Worm (Caenorhabditis elegans) whole organism, L4 larva: ENCODE results near the gene chil-21.

Source experiments
- F26F4.8 ChIP-seq: fragments of 200-800 bp; sonication (Bioruptor generic); conservative IDR thresholded peaks from 2 replicates; pipeline ENCODE4 v1.3.6; 2022; ENCODE audit warnings: missing genetic modification characterization, missing compliant biosample characterization
- F37D6.2 ChIP-seq: sonication (generic microtip); optimal IDR thresholded peaks from 2 replicates; lab custom pipeline; 2016; ENCODE audit warnings: mild to moderate bottlenecking, missing genetic modification characterization, missing compliant biosample characterization
- Y105C5A.15 ChIP-seq: fragments of 200-800 bp; sonication (Bioruptor generic); IDR thresholded peaks from 2 replicates; pipeline ENCODE4 v1.3.6; 2022; ENCODE audit warnings: missing genetic modification characterization, missing compliant biosample characterization
- Y5F2A.4 ChIP-seq: fragments of 200-800 bp; sonication (Bioruptor generic); optimal IDR thresholded peaks from 2 replicates; lab custom pipeline; 2018; ENCODE audit warnings: mild to moderate bottlenecking, missing genetic modification characterization, missing compliant biosample characterization
- Y75B8A.6 ChIP-seq: fragments of 200-800 bp; sonication (Bioruptor generic); IDR thresholded peaks from 2 replicates; pipeline ENCODE4 v1.3.6; 2022; ENCODE audit warnings: missing genetic modification reagents, missing genetic modification characterization, missing compliant biosample characterization
- ZK546.5 ChIP-seq, 2 experiments: sonication (generic microtip); optimal IDR thresholded peaks; 2 replicates each; lab custom pipeline; 2017; ENCODE audit warnings: missing biosample characterization in 2 of 2, missing genetic modification characterization in 2 of 2
- aha-1 ChIP-seq: fragments of 150-350 bp; peaks from one replicate; lab custom pipeline; 2014; ENCODE audit warnings: missing biosample characterization, missing genetic modification characterization
- aly-2 ChIP-seq: sonication (generic microtip); optimal IDR thresholded peaks from 2 replicates; lab custom pipeline; 2018; ENCODE audit warnings: missing biosample characterization, missing genetic modification characterization
- ama-1 ChIP-seq: fragments of 150-350 bp; optimal IDR thresholded peaks from 2 replicates; lab custom pipeline; 2014; ENCODE audit warnings: inconsistent platforms, mixed read lengths
- arid-1 ChIP-seq: fragments of 200-800 bp; sonication (Bioruptor generic); conservative IDR thresholded peaks from 2 replicates; pipeline ENCODE4 v1.3.6; 2022; ENCODE audit warnings: missing genetic modification reagents, missing genetic modification characterization, missing compliant biosample characterization
- ceh-20 ChIP-seq: fragments of 200-800 bp; sonication (Bioruptor generic); IDR thresholded peaks from 2 replicates; pipeline ENCODE4 v1.3.6; 2022; ENCODE audit warnings: missing genetic modification reagents, missing genetic modification characterization, missing compliant biosample characterization
- ceh-28 ChIP-seq: fragments of 150-350 bp; optimal IDR thresholded peaks from 2 replicates; lab custom pipeline; 2014; ENCODE audit warnings: missing biosample characterization, missing genetic modification reagents, missing genetic modification characterization
- ceh-62 ChIP-seq: sonication (generic microtip); optimal IDR thresholded peaks from 2 replicates; lab custom pipeline; 2017; ENCODE audit warnings: missing biosample characterization, missing genetic modification characterization
- ces-1 ChIP-seq: fragments of 150-350 bp; sonication (generic microtip); optimal IDR thresholded peaks from 4 replicates; lab custom pipeline; 2014; ENCODE audit warnings: missing biosample characterization, missing genetic modification reagents, missing genetic modification characterization
- cey-2 ChIP-seq: sonication (generic microtip); optimal IDR thresholded peaks from 3 replicates; lab custom pipeline; 2017; ENCODE audit warnings: missing genetic modification characterization, mild to moderate bottlenecking, missing compliant biosample characterization, antibody characterized with exemption, borderline replicate concordance; ENCODE audit not compliant: insufficient read depth
- ctbp-1 ChIP-seq: fragments of 200-800 bp; sonication (Bioruptor generic); IDR thresholded peaks from 2 replicates; pipeline ENCODE4 v1.3.6; 2022; ENCODE audit warnings: missing genetic modification reagents, missing genetic modification characterization, missing compliant biosample characterization
- daf-8 ChIP-seq: fragments of 200-800 bp; sonication (Bioruptor generic); IDR thresholded peaks from 2 replicates; pipeline ENCODE4 v1.3.6; 2022; ENCODE audit warnings: missing genetic modification characterization, missing compliant biosample characterization
- dmd-6 ChIP-seq: fragments of 200-800 bp; sonication (Bioruptor generic); IDR thresholded peaks from 2 replicates; pipeline ENCODE4 v1.3.6; 2022; ENCODE audit warnings: missing genetic modification reagents, missing genetic modification characterization, missing compliant biosample characterization
- dmd-9 ChIP-seq: fragments of 200-800 bp; sonication (Bioruptor generic); IDR thresholded peaks from 2 replicates; pipeline ENCODE4 v1.3.6; 2022; ENCODE audit warnings: missing genetic modification reagents, missing genetic modification characterization, missing compliant biosample characterization
- duxl-1 ChIP-seq: sonication (generic microtip); optimal IDR thresholded peaks from 2 replicates; lab custom pipeline; 2016; ENCODE audit warnings: mild to moderate bottlenecking, missing genetic modification characterization, moderate library complexity, missing compliant biosample characterization; ENCODE audit not compliant: poor library complexity
- dve-1 ChIP-seq: sonication (generic microtip); optimal IDR thresholded peaks from 2 replicates; lab custom pipeline; 2017; ENCODE audit warnings: antibody characterized with exemption, mild to moderate bottlenecking, missing genetic modification characterization, missing compliant biosample characterization; ENCODE audit not compliant: insufficient read depth
- egl-27 ChIP-seq: sonication (generic microtip); optimal IDR thresholded peaks from 3 replicates; lab custom pipeline; 2017; ENCODE audit warnings: missing biosample characterization, missing genetic modification reagents, missing genetic modification characterization
- egl-43 ChIP-seq: fragments of 200-800 bp; sonication (Bioruptor generic); IDR thresholded peaks from 2 replicates; pipeline ENCODE4 v1.3.6; 2022; ENCODE audit warnings: missing genetic modification reagents, missing genetic modification characterization, missing compliant biosample characterization
- fkh-10 ChIP-seq: fragments of 150-350 bp; optimal IDR thresholded peaks from 2 replicates; lab custom pipeline; 2014; ENCODE audit warnings: missing biosample characterization, missing genetic modification reagents, missing genetic modification characterization
- hmg-1.1 ChIP-seq: fragments of 200-800 bp; sonication (Bioruptor generic); IDR thresholded peaks from 2 replicates; pipeline ENCODE4 v1.3.6; 2022; ENCODE audit warnings: missing genetic modification reagents, missing genetic modification characterization, missing compliant biosample characterization
- jun-1 ChIP-seq: fragments of 150-350 bp; optimal IDR thresholded peaks from 2 replicates; lab custom pipeline; 2014; ENCODE audit warnings: missing biosample characterization, missing genetic modification reagents, missing genetic modification characterization
- lin-13 ChIP-seq: fragments of 150-350 bp; optimal IDR thresholded peaks from 2 replicates; lab custom pipeline; 2014; ENCODE audit warnings: missing biosample characterization, missing genetic modification reagents, missing genetic modification characterization
- lin-39 ChIP-seq: fragments of 150-350 bp; optimal IDR thresholded peaks from 2 replicates; lab custom pipeline; 2014; ENCODE audit warnings: missing biosample characterization, missing genetic modification reagents, missing genetic modification characterization
- lir-3 ChIP-seq: sonication (generic microtip); optimal IDR thresholded peaks from 2 replicates; lab custom pipeline; 2016; ENCODE audit warnings: mild to moderate bottlenecking, missing genetic modification characterization, missing compliant biosample characterization
- madf-9 ChIP-seq: fragments of 200-800 bp; sonication (Bioruptor generic); conservative IDR thresholded peaks from 2 replicates; pipeline ENCODE4 v1.3.6; 2022; ENCODE audit warnings: missing genetic modification reagents, missing genetic modification characterization, missing compliant biosample characterization
- mdt-29 ChIP-seq: fragments of 200-800 bp; sonication (Bioruptor generic); IDR thresholded peaks from 2 replicates; pipeline ENCODE4 v1.3.6; 2022; ENCODE audit warnings: missing genetic modification reagents, missing genetic modification characterization, missing compliant biosample characterization
- mes-2 ChIP-seq: sonication (generic microtip); optimal IDR thresholded peaks from 2 replicates; lab custom pipeline; 2016; ENCODE audit warnings: missing genotype, mild to moderate bottlenecking, missing genetic modification characterization, missing compliant biosample characterization; ENCODE audit not compliant: poor library complexity, severe bottlenecking
- mxl-3 ChIP-seq: fragments of 200-800 bp; sonication (Bioruptor generic); optimal IDR thresholded peaks from 2 replicates; lab custom pipeline; 2018; ENCODE audit warnings: mild to moderate bottlenecking, missing genetic modification characterization, missing compliant biosample characterization
- nhr-10 ChIP-seq: fragments of 150-350 bp; optimal IDR thresholded peaks from 2 replicates; lab custom pipeline; 2014; ENCODE audit warnings: missing biosample characterization, missing genetic modification characterization
- nhr-102 ChIP-seq: sonication (generic microtip); optimal IDR thresholded peaks from 2 replicates; lab custom pipeline; 2016; ENCODE audit warnings: mild to moderate bottlenecking, missing genetic modification characterization, moderate library complexity, missing compliant biosample characterization
- nhr-48 ChIP-seq: sonication (generic microtip); optimal IDR thresholded peaks from 2 replicates; lab custom pipeline; 2016; ENCODE audit warnings: mild to moderate bottlenecking, missing genetic modification characterization, missing compliant biosample characterization
- nhr-6 ChIP-seq: fragments of 150-350 bp; optimal IDR thresholded peaks from 2 replicates; lab custom pipeline; 2014; ENCODE audit warnings: missing biosample characterization, missing genetic modification characterization
- nhr-76 ChIP-seq: fragments of 150-350 bp; optimal IDR thresholded peaks from 2 replicates; lab custom pipeline; 2014; ENCODE audit warnings: missing biosample characterization, missing genetic modification characterization
- php-3 ChIP-seq: fragments of 200-800 bp; sonication (Bioruptor generic); IDR thresholded peaks from 2 replicates; pipeline ENCODE4 v1.3.6; 2022; ENCODE audit warnings: missing genetic modification reagents, missing genetic modification characterization, missing compliant biosample characterization
- rbr-2 ChIP-seq: sonication (generic microtip); optimal IDR thresholded peaks from 2 replicates; lab custom pipeline; 2016; ENCODE audit warnings: missing genotype, missing genetic modification characterization, missing compliant biosample characterization
- set-16 ChIP-seq: fragments of 200-800 bp; sonication (Bioruptor generic); IDR thresholded peaks from 2 replicates; pipeline ENCODE4 v1.3.6; 2022; ENCODE audit warnings: missing genetic modification reagents, missing genetic modification characterization, missing compliant biosample characterization
- snpc-1.2 ChIP-seq: fragments of 200-800 bp; sonication (Bioruptor generic); IDR thresholded peaks from 2 replicates; pipeline ENCODE4 v1.3.6; 2022; ENCODE audit warnings: missing genetic modification reagents, missing genetic modification characterization, missing compliant biosample characterization
- unc-39 ChIP-seq: sonication (generic microtip); optimal IDR thresholded peaks from 2 replicates; lab custom pipeline; 2017; ENCODE audit warnings: missing biosample characterization, missing genetic modification characterization
- unc-62 ChIP-seq, 3 experiments: fragments of 150-350 bp in 1 of 3; sonication (generic microtip); optimal IDR thresholded peaks in 2 of 3; peaks in 1 of 3; 1 replicate in 1 of 3; 2 replicates in 2 of 3; lab custom pipeline; 2014 to 2017; ENCODE audit warnings: missing biosample characterization in 3 of 3, missing genetic modification characterization in 3 of 3, missing genetic modification reagents in 3 of 3, missing genotype in 1 of 3
- vab-7 ChIP-seq: fragments of 200-800 bp; sonication (Bioruptor generic); IDR thresholded peaks from 2 replicates; pipeline ENCODE4 v1.3.6; 2022; ENCODE audit warnings: missing genetic modification reagents, missing genetic modification characterization, missing compliant biosample characterization
- zfp-2 ChIP-seq: sonication (generic microtip); optimal IDR thresholded peaks from 2 replicates; lab custom pipeline; 2016; ENCODE audit warnings: mild to moderate bottlenecking, missing genetic modification characterization, missing compliant biosample characterization

chil-21 gene

ce11 chrII:9418065-9418567 lies 43.7 kb downstream of the chil-21 start, which contains the start of the genes M176.4 and M176.16 (continued):
- TF ChIP-seq vab-7 (GFP tag; lab: Robert Waterston, UW) (no peak), zfp-2 (no peak), hmg-1.1 (no peak), aha-1 (tag; lab: Kevin White, UChicago) (no peak), lin-13 (GFP tag; lab: Kevin White, UChicago) (no peak), Y5F2A.4 (GFP tag; lab: Kevin White, UChicago) (no peak), dmd-9 (GFP tag; lab: Robert Waterston, UW) (no peak), egl-43 (GFP tag; lab: Robert Waterston, UW) (no peak), php-3 (GFP tag; lab: Robert Waterston, UW) (no peak), unc-39 (tag; lab: Kevin White, UChicago) (no peak), lin-39 (tag; lab: Kevin White, UChicago) (no peak), mxl-3 (GFP tag; lab: Kevin White, UChicago) (no peak), nhr-76 (no peak)

ce11 chrII:9416381-9417276 lies 45.2 kb downstream of the chil-21 start, which contains the start of the genes gss-1 and chch-3:
Gene gss-1, minus strand, starts transcription at chrII:9416431.
Gene chch-3, plus strand, starts transcription at chrII:9417013.
- no peak for TF ChIP-seq ZK546.5 (tag; optimal IDR thresholded peaks at IDR 0.05; lab: Kevin White, UChicago)
- TF ChIP-seq ceh-28 (tag; lab: Kevin White, UChicago) = no peak
- TF ChIP-seq Y75B8A.6 (GFP tag; lab: Robert Waterston, UW) = no peak
- no peak for TF ChIP-seq F26F4.8
- TF ChIP-seq set-16 (GFP tag; lab: Robert Waterston, UW) = no peak
- peak; percentile 93 for TF ChIP-seq aha-1 (tag; lab: Kevin White, UChicago)
- peak; percentile 38; the same call in 1 of the 2 replicates for TF ChIP-seq hmg-1.1
- TF ChIP-seq Y5F2A.4 (GFP tag; lab: Kevin White, UChicago) = no peak
- no peak for TF ChIP-seq madf-9
- TF ChIP-seq nhr-6 = peak; percentile 35
- TF ChIP-seq cey-2 (tag; lab: Kevin White, UChicago) = no peak
- TF ChIP-seq fkh-10 (GFP tag; lab: Kevin White, UChicago) = peak; percentile 18
- TF ChIP-seq Y105C5A.15 = no peak
- TF ChIP-seq lin-39 (tag; lab: Kevin White, UChicago) = no peak
- no peak for TF ChIP-seq ceh-62 (tag; lab: Kevin White, UChicago)
- TF ChIP-seq dmd-6 (GFP tag; lab: Robert Waterston, UW) = peak; percentile 61
- TF ChIP-seq arid-1 = no peak
- TF ChIP-seq ceh-20 = no peak
- TF ChIP-seq lir-3 = no peak
- TF ChIP-seq jun-1 (tag; lab: Kevin White, UChicago) = no peak
- no peak for TF ChIP-seq ctbp-1 (GFP tag; lab: Robert Waterston, UW)
- no peak for TF ChIP-seq aly-2 (tag; lab: Kevin White, UChicago)
- TF ChIP-seq ces-1 (GFP tag; lab: Kevin White, UChicago) = no peak
- TF ChIP-seq egl-43 (GFP tag; lab: Robert Waterston, UW) = no peak
- peak; percentile 69 for TF ChIP-seq dve-1 (tag; lab: Kevin White, UChicago)
- no peak for TF ChIP-seq egl-27 (tag; lab: Kevin White, UChicago)
- peak in 1 of 2 experiments; percentile 81 for TF ChIP-seq unc-62 (GFP tag; optimal IDR thresholded peaks at IDR 0.05 in 1 of 2; lab: Kevin White, UChicago)
- TF ChIP-seq unc-62 (tag; optimal IDR thresholded peaks at IDR 0.05; lab: Kevin White, UChicago) = no peak
- TF ChIP-seq duxl-1 (tag; lab: Kevin White, UChicago) = no peak
- TF ChIP-seq nhr-102 = peak; percentile 35
- peak; percentile 44 for TF ChIP-seq rbr-2
- TF ChIP-seq daf-8 (GFP tag; lab: Robert Waterston, UW) = no peak
- peak; percentile 66 for TF ChIP-seq mes-2 (tag; lab: Kevin White, UChicago)
- no peak for TF ChIP-seq ama-1 (lab: Kevin White, UChicago)
- TF ChIP-seq nhr-48 (tag; lab: Kevin White, UChicago) = no peak
- no peak for TF ChIP-seq nhr-10 (tag; lab: Kevin White, UChicago)
- TF ChIP-seq snpc-1.2 = no peak
- TF ChIP-seq mdt-29 (GFP tag; lab: Robert Waterston, UW) = no peak
- TF ChIP-seq F37D6.2 = peak; percentile 24
